Worm (Caenorhabditis elegans) whole organism, L3 larva: ENCODE data around the gene F42A9.3.

ENCODE experiments used
- aly-2 ChIP-seq: fragments of 150-350 bp; optimal IDR thresholded peaks from 2 replicates; lab custom pipeline; 2014; ENCODE audit warnings: missing biosample characterization, missing genetic modification characterization
- elt-1 ChIP-seq: fragments of 150-350 bp; optimal IDR thresholded peaks from 2 replicates; lab custom pipeline; 2014; ENCODE audit warnings: missing biosample characterization, missing genetic modification characterization
- fos-1 ChIP-seq: fragments of 150-350 bp; optimal IDR thresholded peaks from 2 replicates; lab custom pipeline; 2014; ENCODE audit warnings: missing biosample characterization, missing genetic modification characterization
- unc-39 ChIP-seq: sonication (generic microtip); optimal IDR thresholded peaks from 4 replicates; lab custom pipeline; 2017; ENCODE audit warnings: missing biosample characterization, missing genetic modification characterization

DNA sequence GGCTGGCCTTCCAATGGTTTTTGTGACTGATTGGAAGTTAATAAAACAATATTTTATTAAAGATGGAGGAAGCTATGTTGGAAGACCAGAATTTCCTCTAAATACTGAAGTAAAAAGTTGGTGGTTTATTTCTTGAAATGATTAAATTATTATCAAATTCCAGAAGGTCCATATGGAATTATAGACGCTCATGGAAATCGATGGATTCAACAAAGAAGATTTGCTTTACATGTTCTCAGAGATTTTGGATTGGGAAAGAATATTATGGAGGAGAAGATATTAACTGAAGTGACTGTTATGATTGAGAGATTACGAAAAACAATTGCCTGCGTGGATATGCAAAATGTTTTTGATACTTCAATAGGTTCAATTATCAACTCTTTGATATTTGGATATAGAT lies 1.7 kb upstream of the F42A9.3 start:
- no peak for TF ChIP-seq aly-2 (tag; lab: Kevin White, UChicago)
- TF ChIP-seq unc-39 (tag; lab: Kevin White, UChicago): no peak
- TF ChIP-seq fos-1 (tag; lab: Kevin White, UChicago): no peak
- no peak for TF ChIP-seq elt-1 (tag; lab: Kevin White, UChicago)
